Fruit fly (Drosophila melanogaster): Measurements from ENCODE around the gene crb.

The crb gene

dm6 chr3R:24348420-24349190 is 53.7 kb downstream of the crb start, which contains the start of the genes CG5746 and CG6454 (continued):
- TF ChIP-seq CG3065 (GFP tag; optimal IDR thresholded peaks at IDR 0.05) (no peak), wdn (GFP tag; IDR thresholded peaks at IDR 0.05) (peak; percentile 45; the same call in 1 of the 2 replicates), sisA (GFP tag; IDR thresholded peaks at IDR 0.05) (peak; percentile 26; the same call in 1 of the 2 replicates), CG32772 (GFP tag; IDR thresholded peaks at IDR 0.05) (no peak; the same call in 1 of the 2 replicates), chif (GFP tag; optimal IDR thresholded peaks at IDR 0.05) (peak in 1 of 2 experiments; percentile 47), CG17612 (GFP tag; IDR thresholded peaks at IDR 0.05) (no peak), Gug (GFP tag; IDR thresholded peaks at IDR 0.05) (peak; percentile 61; the same call in 3 of the 4 replicates), nmo (GFP tag; optimal IDR thresholded peaks at IDR 0.05) (peak; percentile 78), CG14014 (GFP tag; IDR thresholded peaks at IDR 0.05) (0 out of 2 replicates have a peak, but pooled peaks have one; percentile 25), Ssrp (tag; optimal IDR thresholded peaks at IDR 0.05) (peak; percentile 58), CG3847 (GFP tag; IDR thresholded peaks at IDR 0.05) (0 out of 2 replicates have a peak, but pooled peaks have one; percentile 33), cato (GFP tag; optimal IDR thresholded peaks at IDR 0.05; ENCODE audit: borderline replicate concordance) (peak; percentile 19), CG15696 (tag; optimal IDR thresholded peaks at IDR 0.05) (peak; percentile 45), CHES-1-like (GFP tag; optimal IDR thresholded peaks at IDR 0.05) (peak; percentile 80), Trl (optimal IDR thresholded peaks at IDR 0.05) (no peak), Trl (GFP tag; optimal IDR thresholded peaks at IDR 0.05) (peak; percentile 65), CG4820 (GFP tag; optimal IDR thresholded peaks at IDR 0.05) (peak; percentile 55), Fer2 (tag; optimal IDR thresholded peaks at IDR 0.05) (no peak), Lhr (GFP tag; optimal IDR thresholded peaks at IDR 0.05) (no peak), dati (GFP tag; IDR thresholded peaks at IDR 0.05) (no peak), sr (GFP tag; IDR thresholded peaks at IDR 0.05) (no peak), Stat92E (GFP tag; optimal IDR thresholded peaks at IDR 0.05) (no peak), CG12744 (GFP tag; optimal IDR thresholded peaks at IDR 0.05) (peak; percentile 35), salm (tag; optimal IDR thresholded peaks at IDR 0.05) (no peak), onecut (GFP tag; IDR thresholded peaks at IDR 0.05) (peak; percentile 100), ap (GFP tag; IDR thresholded peaks at IDR 0.05) (no peak), CG30020 (tag; optimal IDR thresholded peaks at IDR 0.05) (peak; percentile 69), Aef1 (GFP tag; IDR thresholded peaks at IDR 0.05) (peak; percentile 50; the same call in 2 of the 3 replicates), Poxn (GFP tag; IDR thresholded peaks at IDR 0.05) (no peak), CG12155 (GFP tag; optimal IDR thresholded peaks at IDR 0.05) (peak; percentile 64), lab (GFP tag; optimal IDR thresholded peaks at IDR 0.05) (no peak), HHEX (GFP tag; optimal IDR thresholded peaks at IDR 0.05) (no peak), mirr (GFP tag; optimal IDR thresholded peaks at IDR 0.05) (no peak), H15 (GFP tag; IDR thresholded peaks at IDR 0.05) (no peak), bigmax (GFP tag; optimal IDR thresholded peaks at IDR 0.05) (no peak), Dip3 (GFP tag; optimal IDR thresholded peaks at IDR 0.05) (peak; percentile 71), CoRest (tag; optimal IDR thresholded peaks at IDR 0.05) (peak; percentile 79), CG13424 (tag; optimal IDR thresholded peaks at IDR 0.05) (no peak), phol (tag; optimal IDR thresholded peaks at IDR 0.05) (peak; percentile 99), zen (tag; optimal IDR thresholded peaks at IDR 0.05) (peak; percentile 25), fu2 (GFP tag; optimal IDR thresholded peaks at IDR 0.05) (peak; percentile 58), CG9876 (GFP tag; optimal IDR thresholded peaks at IDR 0.05) (no peak), al (GFP tag; IDR thresholded peaks at IDR 0.05) (peak; percentile 44), CG9215 (GFP tag; IDR thresholded peaks at IDR 0.05) (peak; percentile 54), Sry-β (GFP tag; optimal IDR thresholded peaks at IDR 0.05) (peak; percentile 85), aop (GFP tag; IDR thresholded peaks at IDR 0.05) (no peak), Kr (GFP tag; optimal IDR thresholded peaks at IDR 0.05) (no peak), disco-r (GFP tag; optimal IDR thresholded peaks at IDR 0.05) (no peak), fd96Cb (tag; optimal IDR thresholded peaks at IDR 0.05) (peak; percentile 25), CG4404 (GFP tag; IDR thresholded peaks at IDR 0.05) (no peak)

Measured in whole organism, embryonic.